Fruit fly (Drosophila melanogaster): ENCODE data around the gene Ccdc85.

The Ccdc85 gene

dm6 chr2L:3012780-3013179, 13.7 kb downstream of the Ccdc85 start (continued):
- TF ChIP-seq pfk (GFP tag; optimal IDR thresholded peaks at IDR 0.05), result no peak
- no peak for TF ChIP-seq CG17568 (GFP tag; optimal IDR thresholded peaks at IDR 0.05)
- no peak for TF ChIP-seq Nf-YC (tag; optimal IDR thresholded peaks at IDR 0.05)
- TF ChIP-seq Oli (tag; optimal IDR thresholded peaks at IDR 0.05), result peak; percentile 43
- TF ChIP-seq CG15696 (tag; optimal IDR thresholded peaks at IDR 0.05), result peak; percentile 12
- TF ChIP-seq CG3995 (GFP tag; optimal IDR thresholded peaks at IDR 0.05), result no peak
- no peak for TF ChIP-seq Kr (GFP tag; optimal IDR thresholded peaks at IDR 0.05)
- no peak for TF ChIP-seq CkIIα-i1 (GFP tag; IDR thresholded peaks at IDR 0.05)
- TF ChIP-seq H2.0 (GFP tag; IDR thresholded peaks at IDR 0.05), result no peak; the same call in 1 of the 2 replicates
- no peak for TF ChIP-seq gsb (GFP tag; IDR thresholded peaks at IDR 0.05)
- TF ChIP-seq Sry-δ (GFP tag; optimal IDR thresholded peaks at IDR 0.05), result no peak
- no peak for TF ChIP-seq inv (GFP tag; IDR thresholded peaks at IDR 0.05; ENCODE audit: partially characterized antibody)
- 0 out of 2 replicates have a peak, but pooled peaks have one; percentile 33 for TF ChIP-seq ap (GFP tag; IDR thresholded peaks at IDR 0.05)
- no peak for TF ChIP-seq bab2 (GFP tag; optimal IDR thresholded peaks at IDR 0.05)
- no peak for TF ChIP-seq CG9797 (GFP tag; optimal IDR thresholded peaks at IDR 0.05)
- TF ChIP-seq Gug (GFP tag; IDR thresholded peaks at IDR 0.05), result no peak
- TF ChIP-seq ro (GFP tag; IDR thresholded peaks at IDR 0.05), result no peak
- TF ChIP-seq CG3407 (GFP tag; optimal IDR thresholded peaks at IDR 0.05), result no peak
- TF ChIP-seq CG12104 (GFP tag; optimal IDR thresholded peaks at IDR 0.05), result no peak
- no peak for TF ChIP-seq br (optimal IDR thresholded peaks at IDR 0.05)
- no peak for TF ChIP-seq shn (GFP tag; optimal IDR thresholded peaks at IDR 0.05)
- TF ChIP-seq CG12236 (GFP tag; optimal IDR thresholded peaks at IDR 0.05), result no peak
- TF ChIP-seq fu2 (GFP tag; optimal IDR thresholded peaks at IDR 0.05), result no peak
- no peak for TF ChIP-seq sd (tag; optimal IDR thresholded peaks at IDR 0.05)
- TF ChIP-seq Eip74EF (GFP tag; optimal IDR thresholded peaks at IDR 0.05), result no peak
- TF ChIP-seq Ada2b (GFP tag; IDR thresholded peaks at IDR 0.05), result 0 out of 2 replicates have a peak, but pooled peaks have one; percentile 9
- peak; percentile 23; the same call in 1 of the 2 replicates for TF ChIP-seq CG14441 (GFP tag; IDR thresholded peaks at IDR 0.05)
- no peak for TF ChIP-seq wdn (GFP tag; IDR thresholded peaks at IDR 0.05)
- TF ChIP-seq Sox102F (GFP tag; optimal IDR thresholded peaks at IDR 0.05), result peak; percentile 64
- TF ChIP-seq fd102C (GFP tag; optimal IDR thresholded peaks at IDR 0.05), result no peak
- peak; percentile 6 for TF ChIP-seq CG1529 (GFP tag; optimal IDR thresholded peaks at IDR 0.05)
- TF ChIP-seq CG12744 (GFP tag; optimal IDR thresholded peaks at IDR 0.05), result no peak
- TF ChIP-seq nau (GFP tag; optimal IDR thresholded peaks at IDR 0.05), result no peak
- TF ChIP-seq CG5245 (GFP tag; optimal IDR thresholded peaks at IDR 0.05), result peak; percentile 37
- TF ChIP-seq CG17802 (tag; optimal IDR thresholded peaks at IDR 0.05), result no peak
- no peak for TF ChIP-seq lab (GFP tag; optimal IDR thresholded peaks at IDR 0.05)
- TF ChIP-seq rib (GFP tag; IDR thresholded peaks at IDR 0.05), result no peak
- TF ChIP-seq CG4854 (GFP tag; optimal IDR thresholded peaks at IDR 0.05), result no peak
- TF ChIP-seq sna (GFP tag; IDR thresholded peaks at IDR 0.05; ENCODE audit: partially characterized antibody), result no peak
- peak in 1 of 2 experiments; percentile 56 for TF ChIP-seq bsh (GFP tag; optimal IDR thresholded peaks at IDR 0.05)
- TF ChIP-seq CG2712 (tag; optimal IDR thresholded peaks at IDR 0.05), result peak; percentile 53
- TF ChIP-seq CG4424 (GFP tag; optimal IDR thresholded peaks at IDR 0.05), result peak; percentile 27
- TF ChIP-seq esg (GFP tag; conservative IDR thresholded peaks at IDR 0.05), result peak; percentile 10; the same call in 1 of the 2 replicates
- TF ChIP-seq CG30020 (tag; optimal IDR thresholded peaks at IDR 0.05), result no peak
- no peak for TF ChIP-seq p53 (GFP tag; optimal IDR thresholded peaks at IDR 0.05)
- TF ChIP-seq Ets65A (GFP tag), result peak; percentile 41
- no peak for TF ChIP-seq CG3838 (GFP tag; optimal IDR thresholded peaks at IDR 0.05)
- TF ChIP-seq Sin3A (optimal IDR thresholded peaks at IDR 0.05), result no peak
- peak; percentile 34 for TF ChIP-seq tin (GFP tag; optimal IDR thresholded peaks at IDR 0.05)
- TF ChIP-seq pan (optimal IDR thresholded peaks at IDR 0.05), result no peak
- TF ChIP-seq pan (GFP tag; optimal IDR thresholded peaks at IDR 0.05 in 1 of 2, IDR thresholded peaks at IDR 0.05 in 1 of 2), result peak in 1 of 2 experiments; percentile 27
- TF ChIP-seq CG17612 (GFP tag; IDR thresholded peaks at IDR 0.05), result no peak

Measured in whole organism, embryonic.